Worm (Caenorhabditis elegans) whole organism, L4/young adult: ENCODE results near the gene F23H11.7.

ENCODE experiments used
- dao-5 ChIP-seq: sonication (generic microtip); optimal IDR thresholded peaks from 2 replicates; lab custom pipeline; 2016; ENCODE audit warnings: missing genotype, missing genetic modification characterization, moderate library complexity, missing compliant biosample characterization
- him-1 ChIP-seq: sonication (generic microtip); optimal IDR thresholded peaks from 2 replicates; lab custom pipeline; 2016; ENCODE audit warnings: missing genotype, missing genetic modification reagents, missing genetic modification characterization, missing compliant biosample characterization

ce11 chrIII:900134-900533 is 19.1 kb downstream of the F23H11.7 start:
- no peak for TF ChIP-seq him-1 (tag; lab: Kevin White, UChicago)
- no peak for TF ChIP-seq dao-5 (tag; lab: Kevin White, UChicago)
